Fruit fly (Drosophila melanogaster) whole organism, embryonic: ENCODE measurements around the gene CG33510.
A peak's percentile ranks its signal among the peaks of the same experiment; 100 is the strongest.

Source experiments
- Asciz ChIP-seq: fragments of 200-800 bp; sonication (Bioruptor generic); optimal IDR thresholded peaks from 2 replicates; lab custom pipeline; 2017; ENCODE audit warnings: missing biosample characterization, mild to moderate bottlenecking, missing genetic modification characterization, missing genetic modification reagents
- CG10462 ChIP-seq: fragments of 200-800 bp; sonication (Bioruptor generic); optimal IDR thresholded peaks from 2 replicates; lab custom pipeline; 2016; ENCODE audit warnings: missing biosample characterization, missing genetic modification characterization
- CG11560 ChIP-seq: fragments of 200-800 bp; sonication (Bioruptor generic); IDR thresholded peaks from 3 replicates; pipeline ENCODE4 v1.3.6; 2022; ENCODE audit warnings: missing biosample characterization, missing genetic modification characterization
- CG13287 ChIP-seq: fragments of 200-800 bp; sonication (Bioruptor generic); IDR thresholded peaks from 2 replicates; pipeline ENCODE4 v1.3.6; 2022; ENCODE audit warnings: missing biosample characterization, missing genetic modification characterization; ENCODE audit not compliant: partially characterized antibody
- CG13624 ChIP-seq: fragments of 200-800 bp; sonication (Bioruptor generic); optimal IDR thresholded peaks from 2 replicates; lab custom pipeline; 2016; ENCODE audit warnings: missing biosample characterization, missing genetic modification characterization
- CG13894 ChIP-seq: fragments of 200-800 bp; sonication (Bioruptor generic); optimal IDR thresholded peaks from 3 replicates; lab custom pipeline; 2018; ENCODE audit warnings: missing biosample characterization, mild to moderate bottlenecking, missing genetic modification characterization, moderate library complexity
- CG14014 ChIP-seq: fragments of 200-800 bp; sonication (Bioruptor generic); IDR thresholded peaks from 2 replicates; pipeline ENCODE4 v1.3.6; 2022; ENCODE audit warnings: missing biosample characterization, missing genetic modification characterization
- CG14860 ChIP-seq: fragments of 200-800 bp; sonication (Bioruptor generic); IDR thresholded peaks from 3 replicates; pipeline ENCODE4 v1.3.6; 2022; ENCODE audit warnings: missing biosample characterization, missing genetic modification characterization; ENCODE audit not compliant: partially characterized antibody
- CG15011 ChIP-seq: fragments of 200-800 bp; sonication (Bioruptor generic); optimal IDR thresholded peaks from 3 replicates; lab custom pipeline; 2018; ENCODE audit warnings: missing biosample characterization, mild to moderate bottlenecking, missing genetic modification characterization
- CG17385 ChIP-seq: fragments of 200-800 bp; sonication (Bioruptor generic); optimal IDR thresholded peaks from 3 replicates; lab custom pipeline; 2018; ENCODE audit warnings: missing biosample characterization, mild to moderate bottlenecking, missing genetic modification characterization
- CG32772 ChIP-seq: fragments of 200-800 bp; sonication (Bioruptor generic); IDR thresholded peaks from 2 replicates; pipeline ENCODE4 v1.3.6; 2022; ENCODE audit warnings: missing biosample characterization, missing genetic modification characterization
- CG33557 ChIP-seq: fragments of 200-800 bp; sonication (Bioruptor generic); optimal IDR thresholded peaks from 2 replicates; lab custom pipeline; 2019; ENCODE audit warnings: missing biosample characterization, mild to moderate bottlenecking, missing genetic modification characterization, moderate library complexity
- CG7357 ChIP-seq: fragments of 200-800 bp; sonication (Bioruptor generic); IDR thresholded peaks from 3 replicates; pipeline ENCODE4 v1.3.6; 2022; ENCODE audit warnings: missing biosample characterization, missing genetic modification characterization
- CG8089 ChIP-seq: fragments of 200-800 bp; sonication (Bioruptor generic); optimal IDR thresholded peaks from 3 replicates; lab custom pipeline; 2016; ENCODE audit warnings: missing biosample characterization, missing genetic modification characterization
- CG8924 ChIP-seq: fragments of 200-800 bp; optimal IDR thresholded peaks from 3 replicates; lab custom pipeline; 2019; ENCODE audit warnings: missing biosample characterization, mild to moderate bottlenecking, missing genetic modification characterization, moderate library complexity
- CG9437 ChIP-seq: fragments of 200-800 bp; sonication (Bioruptor generic); optimal IDR thresholded peaks from 2 replicates; lab custom pipeline; 2018; ENCODE audit warnings: missing biosample characterization, mild to moderate bottlenecking, missing genetic modification characterization
- CG9817 ChIP-seq: fragments of 200-800 bp; sonication (Bioruptor generic); optimal IDR thresholded peaks from 2 replicates; lab custom pipeline; 2018; ENCODE audit warnings: missing biosample characterization, mild to moderate bottlenecking, missing genetic modification characterization, moderate library complexity
- CTCF ChIP-seq: fragments of 200-800 bp; sonication (Bioruptor generic); optimal IDR thresholded peaks from 2 replicates; lab custom pipeline; 2017; ENCODE audit warnings: missing biosample characterization, mild to moderate bottlenecking, missing genetic modification characterization, moderate library complexity
- CoRest ChIP-seq: fragments of 200-800 bp; sonication (Bioruptor generic); optimal IDR thresholded peaks from 3 replicates; lab custom pipeline; 2018; ENCODE audit warnings: missing biosample characterization, mild to moderate bottlenecking, missing genetic modification characterization, moderate library complexity
- Dip2 ChIP-seq: fragments of 200-800 bp; sonication (Bioruptor generic); IDR thresholded peaks from 2 replicates; pipeline ENCODE4 v1.3.6; 2022; ENCODE audit warnings: missing biosample characterization, missing genetic modification characterization
- Gsc ChIP-seq: fragments of 200-800 bp; sonication (Bioruptor generic); IDR thresholded peaks from 2 replicates; pipeline ENCODE4 v1.3.6; 2022; ENCODE audit warnings: missing biosample characterization, missing genetic modification characterization
- H15 ChIP-seq: fragments of 200-800 bp; sonication (Bioruptor generic); IDR thresholded peaks from 3 replicates; pipeline ENCODE4 v1.3.6; 2022; ENCODE audit warnings: missing biosample characterization, missing genetic modification characterization
- Hey ChIP-seq: fragments of 200-800 bp; sonication (Bioruptor generic); optimal IDR thresholded peaks from 3 replicates; lab custom pipeline; 2018; ENCODE audit warnings: missing biosample characterization, mild to moderate bottlenecking, missing genetic modification characterization
- Hsf ChIP-seq: fragments of 200-800 bp; sonication (Bioruptor generic); optimal IDR thresholded peaks from 3 replicates; lab custom pipeline; 2016; ENCODE audit warnings: missing biosample characterization, missing genetic modification characterization
- MESR4 ChIP-seq: fragments of 200-800 bp; sonication (Bioruptor generic); optimal IDR thresholded peaks from 2 replicates; lab custom pipeline; 2018; ENCODE audit warnings: missing biosample characterization, mild to moderate bottlenecking, missing genetic modification characterization, moderate library complexity
- Mes4 ChIP-seq: fragments of 200-800 bp; sonication (Bioruptor generic); optimal IDR thresholded peaks from 2 replicates; lab custom pipeline; 2016; ENCODE audit warnings: missing biosample characterization, missing genetic modification characterization
- NFAT ChIP-seq: fragments of 200-800 bp; sonication (Bioruptor generic); IDR thresholded peaks from 2 replicates; pipeline ENCODE4 v1.3.6; 2022; ENCODE audit warnings: missing biosample characterization, missing genetic modification characterization
- Pdp1 ChIP-seq, 2 experiments: fragments of 200-800 bp; sonication (Bioruptor generic); optimal IDR thresholded peaks; 3 replicates each; lab custom pipeline; 2016; ENCODE audit warnings: missing biosample characterization in 2 of 2, missing genetic modification characterization in 2 of 2, mild to moderate bottlenecking in 1 of 2, moderate library complexity in 1 of 2
- Six4 ChIP-seq: fragments of 200-800 bp; sonication (Bioruptor generic); optimal IDR thresholded peaks from 2 replicates; lab custom pipeline; 2016; ENCODE audit warnings: missing biosample characterization, missing genetic modification characterization
- Sox100B ChIP-seq: fragments of 200-800 bp; sonication (Bioruptor generic); optimal IDR thresholded peaks from 3 replicates; lab custom pipeline; 2018; ENCODE audit warnings: missing biosample characterization, mild to moderate bottlenecking, missing genetic modification characterization
- Sox102F ChIP-seq: fragments of 200-800 bp; sonication (Bioruptor generic); optimal IDR thresholded peaks from 2 replicates; lab custom pipeline; 2018; ENCODE audit warnings: missing biosample characterization, mild to moderate bottlenecking, missing genetic modification characterization, moderate library complexity
- Taf1 ChIP-seq: fragments of 200-800 bp; sonication (Bioruptor generic); IDR thresholded peaks from 2 replicates; pipeline ENCODE4 v1.3.6; 2022; ENCODE audit warnings: missing biosample characterization, missing genetic modification characterization
- Xrp1 ChIP-seq: fragments of 200-800 bp; sonication (Bioruptor generic); IDR thresholded peaks from 2 replicates; pipeline ENCODE4 v1.3.6; 2022; ENCODE audit warnings: missing biosample characterization, missing genetic modification characterization
- amos ChIP-seq: fragments of 200-800 bp; sonication (Bioruptor generic); IDR thresholded peaks from 2 replicates; pipeline ENCODE4 v1.3.6; 2022; ENCODE audit warnings: missing biosample characterization, missing genetic modification characterization; ENCODE audit not compliant: partially characterized antibody
- bbx ChIP-seq: fragments of 200-800 bp; sonication (Bioruptor generic); IDR thresholded peaks from 2 replicates; pipeline ENCODE4 v1.3.6; 2022; ENCODE audit warnings: missing biosample characterization, missing genetic modification characterization; ENCODE audit not compliant: partially characterized antibody
- btn ChIP-seq: fragments of 200-800 bp; sonication (Bioruptor generic); optimal IDR thresholded peaks from 2 replicates; lab custom pipeline; 2016; ENCODE audit warnings: missing biosample characterization, missing genetic modification characterization
- cwo ChIP-seq: fragments of 200-800 bp; sonication (Bioruptor generic); optimal IDR thresholded peaks from 3 replicates; lab custom pipeline; 2017; ENCODE audit warnings: missing biosample characterization, missing genetic modification characterization, mild to moderate bottlenecking, moderate library complexity, missing genetic modification reagents
- disco-r ChIP-seq: fragments of 200-800 bp; sonication (Bioruptor generic); optimal IDR thresholded peaks from 2 replicates; lab custom pipeline; 2016; ENCODE audit warnings: missing biosample characterization, missing genetic modification characterization
- emc ChIP-seq: fragments of 200-800 bp; sonication (Bioruptor generic); optimal IDR thresholded peaks from 2 replicates; lab custom pipeline; 2016; ENCODE audit warnings: missing biosample characterization, missing genetic modification characterization
- gcm ChIP-seq: fragments of 200-800 bp; sonication (Bioruptor generic); optimal IDR thresholded peaks from 2 replicates; lab custom pipeline; 2019; ENCODE audit warnings: missing biosample characterization, mild to moderate bottlenecking, missing genetic modification characterization, moderate library complexity
- gcm2 ChIP-seq: fragments of 200-800 bp; sonication (Bioruptor generic); optimal IDR thresholded peaks from 2 replicates; lab custom pipeline; 2016; ENCODE audit warnings: missing biosample characterization, missing genetic modification characterization
- gsb-n ChIP-seq: fragments of 200-800 bp; sonication (Bioruptor generic); optimal IDR thresholded peaks from 3 replicates; lab custom pipeline; 2018; ENCODE audit warnings: missing biosample characterization, mild to moderate bottlenecking, missing genetic modification characterization
- knrl ChIP-seq: fragments of 200-800 bp; sonication (Bioruptor generic); IDR thresholded peaks from 3 replicates; pipeline ENCODE4 v1.3.6; 2022; ENCODE audit warnings: missing biosample characterization, missing genetic modification characterization; ENCODE audit not compliant: partially characterized antibody
- p53 ChIP-seq: fragments of 200-800 bp; sonication (Bioruptor generic); optimal IDR thresholded peaks from 2 replicates; lab custom pipeline; 2016; ENCODE audit warnings: missing biosample characterization, missing genetic modification characterization
- pnt ChIP-seq: fragments of 200-800 bp; sonication (Bioruptor generic); optimal IDR thresholded peaks from 3 replicates; lab custom pipeline; 2016; ENCODE audit warnings: missing biosample characterization, missing genetic modification characterization
- pros ChIP-seq: fragments of 200-800 bp; sonication (Bioruptor generic); optimal IDR thresholded peaks from 3 replicates; lab custom pipeline; 2019; ENCODE audit warnings: missing biosample characterization, mild to moderate bottlenecking, missing genetic modification characterization, moderate library complexity
- sens-2 ChIP-seq: fragments of 200-800 bp; sonication (Bioruptor generic); IDR thresholded peaks from 2 replicates; pipeline ENCODE4 v1.3.6; 2022; ENCODE audit warnings: missing biosample characterization, missing genetic modification characterization
- sisA ChIP-seq: fragments of 200-800 bp; sonication (Bioruptor generic); IDR thresholded peaks from 2 replicates; pipeline ENCODE4 v1.3.6; 2022; ENCODE audit warnings: missing biosample characterization, missing genetic modification characterization
- ttk ChIP-seq: fragments of 200-800 bp; sonication (Bioruptor generic); IDR thresholded peaks from 2 replicates; pipeline ENCODE4 v2.1.2; 2022; ENCODE audit warnings: missing biosample characterization, missing genetic modification characterization
- wdn ChIP-seq: fragments of 200-800 bp; sonication (Bioruptor generic); IDR thresholded peaks from 2 replicates; pipeline ENCODE4 v1.3.6; 2022; ENCODE audit warnings: missing biosample characterization, missing genetic modification characterization
- wek ChIP-seq: fragments of 200-800 bp; sonication (Bioruptor generic); optimal IDR thresholded peaks from 3 replicates; lab custom pipeline; 2018; ENCODE audit warnings: missing biosample characterization, mild to moderate bottlenecking, missing genetic modification characterization, moderate library complexity

Gene CG33510

dm6 chr2L:21102399-21103108 lies 18.4 kb upstream of the CG33510 start, which contains the start of gene CG9257 (continued):
- TF ChIP-seq amos (GFP tag; lab: Robert Waterston, UW): no peak
- no peak for TF ChIP-seq MESR4 (GFP tag; lab: Kevin White, UChicago)
- TF ChIP-seq Hey (tag; lab: Kevin White, UChicago): no peak
- peak; percentile 18; the same call in 1 of the 2 replicates for TF ChIP-seq CG13287 (GFP tag; lab: Robert Waterston, UW)
- no peak for TF ChIP-seq bbx (GFP tag; lab: Robert Waterston, UW)
- no peak for TF ChIP-seq Sox100B (GFP tag; lab: Kevin White, UChicago)
- no peak for TF ChIP-seq CG8924 (tag; lab: Kevin White, UChicago)
- no peak for TF ChIP-seq cwo
- TF ChIP-seq Sox102F (GFP tag; lab: Kevin White, UChicago): no peak
- no peak for TF ChIP-seq wdn (GFP tag; lab: Robert Waterston, UW)
- peak in 1 of 2 experiments; percentile 33 for TF ChIP-seq Pdp1 (GFP tag; optimal IDR thresholded peaks at IDR 0.05; lab: Kevin White, UChicago)
- no peak for TF ChIP-seq btn (GFP tag; lab: Kevin White, UChicago)
- TF ChIP-seq emc (GFP tag; lab: Kevin White, UChicago): no peak
- no peak for TF ChIP-seq Xrp1 (GFP tag; lab: Robert Waterston, UW)
- no peak for TF ChIP-seq pros (GFP tag; lab: Kevin White, UChicago)
- no peak for TF ChIP-seq CG13624 (GFP tag; lab: Kevin White, UChicago)
- TF ChIP-seq Gsc (GFP tag; lab: Robert Waterston, UW): no peak
- TF ChIP-seq Asciz (GFP tag; lab: Kevin White, UChicago): no peak
- TF ChIP-seq CG14860: no peak
- no peak for TF ChIP-seq CG7357 (GFP tag; lab: Robert Waterston, UW)
- no peak for TF ChIP-seq H15 (GFP tag; lab: Robert Waterston, UW)
- peak; percentile 20 for TF ChIP-seq CoRest
- TF ChIP-seq CTCF (GFP tag; lab: Kevin White, UChicago): no peak
- TF ChIP-seq CG33557: no peak
- peak; percentile 7 for TF ChIP-seq Mes4
- TF ChIP-seq CG14014 (GFP tag; lab: Robert Waterston, UW): no peak
- TF ChIP-seq sens-2: no peak
- no peak for TF ChIP-seq CG9817
- no peak for TF ChIP-seq ttk (GFP tag; lab: Robert Waterston, UW)
- no peak for TF ChIP-seq gsb-n (tag; lab: Kevin White, UChicago)
- no peak for TF ChIP-seq CG9437 (GFP tag; lab: Kevin White, UChicago)
- TF ChIP-seq gcm2 (GFP tag; lab: Kevin White, UChicago): no peak
- TF ChIP-seq CG17385 (GFP tag; lab: Kevin White, UChicago): no peak
- no peak for TF ChIP-seq Dip2 (GFP tag; lab: Robert Waterston, UW)
- no peak; the same call in 2 of the 3 replicates for TF ChIP-seq knrl (GFP tag; lab: Robert Waterston, UW)
- no peak for TF ChIP-seq CG10462 (GFP tag; lab: Kevin White, UChicago)
- TF ChIP-seq CG11560 (tag; lab: Robert Waterston, UW): no peak
- no peak for TF ChIP-seq Taf1
- TF ChIP-seq sisA: no peak
- TF ChIP-seq p53 (GFP tag; lab: Kevin White, UChicago): no peak
- TF ChIP-seq disco-r (GFP tag; lab: Kevin White, UChicago): no peak
- TF ChIP-seq Hsf: no peak
- TF ChIP-seq gcm (GFP tag; lab: Kevin White, UChicago): no peak
- no peak for TF ChIP-seq CG13894
- no peak for TF ChIP-seq CG8089 (GFP tag; lab: Kevin White, UChicago)
- no peak for TF ChIP-seq pnt (GFP tag; lab: Kevin White, UChicago)
- no peak for TF ChIP-seq CG32772
- no peak for TF ChIP-seq Six4 (GFP tag; lab: Kevin White, UChicago)
- TF ChIP-seq NFAT (GFP tag; lab: Robert Waterston, UW): 0 out of 2 replicates have a peak, but pooled peaks have one; percentile 4
- no peak for TF ChIP-seq CG15011 (GFP tag; lab: Kevin White, UChicago)
- no peak for TF ChIP-seq wek (GFP tag; lab: Kevin White, UChicago)
